Worm (Caenorhabditis elegans): ENCODE data around the gene F58H1.8.

The F58H1.8 gene

DNA sequence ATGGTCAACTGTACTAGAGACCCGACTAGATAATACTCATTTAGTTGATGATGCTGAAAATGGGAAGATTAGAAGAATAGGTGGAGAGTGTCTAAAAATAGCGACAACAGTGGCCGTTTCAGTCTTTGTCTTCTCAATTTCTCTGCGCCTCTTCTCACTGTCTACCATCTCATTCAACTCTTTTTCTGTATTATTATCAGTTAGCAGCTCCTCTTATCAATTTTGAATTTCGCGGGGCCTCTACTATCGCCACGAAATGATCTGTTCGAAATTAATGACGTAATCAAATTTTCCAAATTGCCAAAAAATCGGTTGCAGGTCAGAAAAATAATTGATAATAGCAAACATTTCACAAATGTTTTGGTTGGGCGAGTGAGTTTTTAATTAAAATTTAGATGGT is 6.7 kb downstream of the F58H1.8 start:
- peak; percentile 68 for TF ChIP-seq zip-8 (tag; optimal IDR thresholded peaks at IDR 0.05)
- TF ChIP-seq ham-2 (GFP tag; optimal IDR thresholded peaks at IDR 0.05): no peak

DNA sequence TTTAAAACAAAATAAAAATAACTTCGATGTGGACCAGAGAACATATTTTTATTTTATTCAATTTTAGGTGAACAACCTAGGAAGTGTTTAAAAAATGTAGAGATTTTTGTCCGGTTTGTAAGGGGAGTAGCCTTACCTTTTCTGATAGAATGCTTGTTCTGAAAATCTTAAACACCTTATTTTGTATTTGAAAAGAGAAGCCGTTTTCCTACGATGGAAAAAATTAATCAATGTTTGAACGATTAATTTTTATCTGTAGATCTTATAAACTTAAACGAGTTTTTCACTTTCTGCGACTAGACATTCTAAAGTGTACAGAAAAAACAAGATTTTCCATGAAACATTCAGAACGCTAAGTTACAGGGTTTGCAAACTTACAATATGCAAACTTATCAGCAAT is 7.4 kb downstream of the F58H1.8 start, which contains the start of gene F58H1.6:
TSS of gene F58H1.6 (plus strand) at position 301 of the 400 bp plus-strand sequence.
- TF ChIP-seq drap-1 (GFP tag; optimal IDR thresholded peaks at IDR 0.05): no peak
- no peak for TF ChIP-seq lsy-2 (tag; optimal IDR thresholded peaks at IDR 0.05)
- no peak for TF ChIP-seq ceh-39 (tag; optimal IDR thresholded peaks at IDR 0.05)
- TF ChIP-seq bed-3 (GFP tag; optimal IDR thresholded peaks at IDR 0.05): no peak

DNA sequence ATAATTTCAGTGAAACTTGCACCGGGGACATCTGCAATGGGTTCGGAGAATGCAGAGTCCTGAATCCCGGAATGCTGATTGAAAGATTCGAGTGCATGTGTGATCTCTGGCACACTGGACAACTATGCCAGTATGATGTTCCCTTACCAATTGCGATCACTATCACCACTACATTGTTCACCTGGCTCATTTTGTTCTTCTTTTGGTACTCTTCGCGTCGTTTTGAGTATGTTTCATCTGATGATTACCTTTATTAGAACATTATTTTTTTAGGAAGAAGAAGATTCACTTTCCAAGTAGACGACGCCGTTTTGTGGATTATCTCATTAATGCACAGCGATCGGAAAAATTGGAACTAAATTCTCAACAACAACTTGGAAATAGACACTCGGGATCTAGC is 8.8 kb downstream of the F58H1.8 start:
- TF ChIP-seq unc-62 (GFP tag; optimal IDR thresholded peaks at IDR 0.05): no peak
- TF ChIP-seq ceh-43 (GFP tag; optimal IDR thresholded peaks at IDR 0.05): no peak
- TF ChIP-seq hlh-1 (tag; optimal IDR thresholded peaks at IDR 0.05): no peak
- no peak for TF ChIP-seq unc-120 (tag; optimal IDR thresholded peaks at IDR 0.05; ENCODE audit: poor library complexity, severe bottlenecking)
- TF ChIP-seq lsy-2 (tag; optimal IDR thresholded peaks at IDR 0.05): no peak
- TF ChIP-seq pha-4 (tag; optimal IDR thresholded peaks at IDR 0.05): no peak
- TF ChIP-seq lin-32 (GFP tag; optimal IDR thresholded peaks at IDR 0.05): no peak
- TF ChIP-seq nhr-76 (tag; optimal IDR thresholded peaks at IDR 0.05): no peak
- TF ChIP-seq flh-1 (GFP tag; optimal IDR thresholded peaks at IDR 0.05): no peak
- TF ChIP-seq elt-1 (tag; optimal IDR thresholded peaks at IDR 0.05; ENCODE audit: borderline replicate concordance, insufficient read depth): no peak
- no peak for TF ChIP-seq nhr-12 (tag; optimal IDR thresholded peaks at IDR 0.05)
- no peak for TF ChIP-seq drap-1 (GFP tag; optimal IDR thresholded peaks at IDR 0.05)
- TF ChIP-seq ztf-11 (tag; optimal IDR thresholded peaks at IDR 0.05): no peak
- no peak for TF ChIP-seq tbx-8 (GFP tag; optimal IDR thresholded peaks at IDR 0.05)
- TF ChIP-seq ceh-39 (tag; optimal IDR thresholded peaks at IDR 0.05): no peak

DNA sequence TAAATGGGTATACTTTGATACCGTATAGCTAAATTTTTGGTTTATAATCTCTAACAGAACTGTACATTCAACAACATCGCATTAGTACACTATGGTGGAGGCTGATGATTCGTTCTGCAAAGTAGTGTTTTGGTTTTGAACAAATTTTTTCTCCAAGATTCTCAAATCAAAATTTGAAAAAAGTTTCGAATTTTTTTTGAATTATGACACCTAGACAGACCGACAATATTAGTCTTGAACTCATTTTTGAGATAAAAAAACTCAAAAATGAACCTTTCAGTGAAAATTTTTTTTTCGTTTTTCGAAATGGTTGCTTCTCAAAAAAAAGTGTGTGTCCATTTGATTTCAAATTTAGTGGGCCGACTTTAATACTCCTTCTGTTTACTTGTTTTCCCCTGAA is 10.5 kb downstream of the F58H1.8 start:
- TF ChIP-seq elt-3 (tag; optimal IDR thresholded peaks at IDR 0.05) (no peak), zip-8 (tag; optimal IDR thresholded peaks at IDR 0.05) (no peak)

DNA sequence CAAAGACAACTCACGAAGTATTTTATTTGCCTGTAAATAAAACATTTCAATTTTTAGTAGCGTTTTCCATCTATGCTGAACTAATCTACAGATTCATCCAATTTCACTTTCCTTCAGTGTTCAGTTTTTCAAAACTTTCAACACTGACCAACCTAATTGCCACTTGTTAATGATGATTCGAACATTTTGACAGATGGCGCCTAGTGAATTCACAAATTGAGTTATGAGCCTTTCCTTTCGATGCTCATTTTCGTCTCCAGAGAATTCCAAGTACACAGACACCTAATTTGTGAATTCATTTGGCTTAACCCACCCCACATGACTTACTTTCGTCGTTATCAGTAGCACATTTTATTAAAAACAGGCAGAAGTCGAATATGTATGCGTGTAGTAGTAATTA is 11.9 kb downstream of the F58H1.8 start:
- TF ChIP-seq ces-1 (GFP tag; optimal IDR thresholded peaks at IDR 0.05) (peak; percentile 95), tbx-8 (GFP tag; optimal IDR thresholded peaks at IDR 0.05) (no peak), cnd-1 (tag; optimal IDR thresholded peaks at IDR 0.05) (peak; percentile 28), nhr-76 (tag; optimal IDR thresholded peaks at IDR 0.05) (no peak)

DNA sequence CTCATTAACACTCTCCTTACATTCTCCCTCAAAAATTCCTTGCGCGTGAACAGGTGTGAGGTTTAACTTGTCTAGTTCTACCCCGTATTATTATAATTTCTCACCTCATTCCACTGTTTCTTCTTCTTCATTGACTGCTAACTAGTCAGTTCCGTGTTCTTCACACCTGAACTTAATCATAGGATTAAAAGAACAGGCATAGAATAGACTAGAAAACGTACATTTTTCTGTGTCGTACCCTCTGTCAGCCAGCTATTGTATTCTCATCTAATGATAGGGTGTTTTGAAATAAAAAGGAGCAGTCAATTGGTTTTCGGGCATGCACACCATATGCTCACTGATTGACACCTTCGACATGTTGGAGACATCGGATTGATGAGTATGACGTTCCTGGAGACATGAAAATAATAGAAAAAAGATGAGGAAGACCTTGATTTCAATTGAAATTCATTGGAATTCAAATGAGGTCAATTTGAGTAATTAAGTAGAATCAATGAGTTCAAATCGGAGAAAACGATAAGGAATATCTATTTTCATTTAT is 12.5 kb downstream of the F58H1.8 start:
- TF ChIP-seq nhr-2 (tag; optimal IDR thresholded peaks at IDR 0.05): peak; percentile 50
- no peak for TF ChIP-seq cnd-1 (tag; optimal IDR thresholded peaks at IDR 0.05)
- no peak for TF ChIP-seq sem-2 (GFP tag; optimal IDR thresholded peaks at IDR 0.05)
- TF ChIP-seq lin-32 (GFP tag; optimal IDR thresholded peaks at IDR 0.05): peak; percentile 70
- TF ChIP-seq unc-62 (GFP tag; optimal IDR thresholded peaks at IDR 0.05): peak; percentile 83
- no peak for TF ChIP-seq hlh-1 (tag; optimal IDR thresholded peaks at IDR 0.05)
- no peak for TF ChIP-seq lsy-2 (tag; optimal IDR thresholded peaks at IDR 0.05)

DNA sequence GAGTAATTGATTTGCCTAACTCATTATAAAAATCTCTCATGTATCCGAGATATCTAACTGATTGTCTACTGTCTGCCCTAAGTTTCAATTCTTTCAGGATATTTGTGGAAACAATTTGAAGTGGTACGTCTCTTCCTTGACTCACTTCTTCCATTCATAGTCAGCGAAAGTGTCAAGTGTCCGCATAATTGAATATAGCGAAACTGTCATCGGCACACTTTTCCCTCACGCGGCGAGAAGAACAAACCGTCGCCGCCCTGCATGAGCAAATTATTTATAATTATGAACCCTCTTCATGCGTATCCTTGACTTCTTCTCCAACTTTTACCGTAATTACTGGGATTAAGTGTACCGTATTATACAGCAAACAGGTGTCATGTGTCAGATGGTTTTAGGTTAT is 13.6 kb downstream of the F58H1.8 start:
- TF ChIP-seq ces-1 (GFP tag; optimal IDR thresholded peaks at IDR 0.05): peak; percentile 68
- TF ChIP-seq M03D4.4 (tag; optimal IDR thresholded peaks at IDR 0.05): no peak
- no peak for TF ChIP-seq unc-39 (tag; optimal IDR thresholded peaks at IDR 0.05)
- TF ChIP-seq elt-1 (tag; optimal IDR thresholded peaks at IDR 0.05; ENCODE audit: borderline replicate concordance, insufficient read depth): no peak
- no peak for TF ChIP-seq hlh-1 (tag; optimal IDR thresholded peaks at IDR 0.05)
- no peak for TF ChIP-seq nhr-12 (tag; optimal IDR thresholded peaks at IDR 0.05)
- peak; percentile 17 for TF ChIP-seq mls-2 (tag; optimal IDR thresholded peaks at IDR 0.05)
